Fruit fly (Drosophila melanogaster) whole organism, embryonic: ENCODE data around the gene CG17036.

Source experiments
- Bgb ChIP-seq: fragments of 200-800 bp; sonication (Bioruptor generic); IDR thresholded peaks from 2 replicates; pipeline ENCODE4 v1.3.6; 2022; ENCODE audit warnings: missing biosample characterization, missing genetic modification characterization; ENCODE audit not compliant: partially characterized antibody
- CG10565 ChIP-seq: fragments of 200-800 bp; sonication (Bioruptor generic); optimal IDR thresholded peaks from 3 replicates; lab custom pipeline; 2016; ENCODE audit warnings: missing biosample characterization, mild to moderate bottlenecking, missing genetic modification characterization
- CG11696 ChIP-seq: fragments of 200-800 bp; sonication (Bioruptor generic); IDR thresholded peaks from 2 replicates; pipeline ENCODE4 v1.3.6; 2022; ENCODE audit warnings: missing biosample characterization, missing genetic modification characterization
- CG12769 ChIP-seq: fragments of 200-800 bp; sonication (Bioruptor generic); optimal IDR thresholded peaks from 2 replicates; lab custom pipeline; 2019; ENCODE audit warnings: missing biosample characterization, mild to moderate bottlenecking, missing genetic modification characterization, moderate library complexity
- CG15479 ChIP-seq: fragments of 200-800 bp; sonication (Bioruptor generic); optimal IDR thresholded peaks from 3 replicates; lab custom pipeline; 2019; ENCODE audit warnings: missing biosample characterization, mild to moderate bottlenecking, missing genetic modification characterization, moderate library complexity
- CG16863 ChIP-seq: fragments of 200-800 bp; sonication (Bioruptor generic); optimal IDR thresholded peaks from 3 replicates; lab custom pipeline; 2016; ENCODE audit warnings: missing biosample characterization, missing genetic modification characterization
- CG1792 ChIP-seq: fragments of 200-800 bp; sonication (Bioruptor generic); optimal IDR thresholded peaks from 2 replicates; lab custom pipeline; 2016; ENCODE audit warnings: missing biosample characterization, missing genetic modification characterization
- CG2875 ChIP-seq: fragments of 200-800 bp; sonication (Bioruptor generic); optimal IDR thresholded peaks from 2 replicates; lab custom pipeline; 2017; ENCODE audit warnings: missing biosample characterization, mild to moderate bottlenecking, missing genetic modification characterization, missing genetic modification reagents
- CG2889 ChIP-seq: fragments of 200-800 bp; sonication (Bioruptor generic); IDR thresholded peaks from 3 replicates; pipeline ENCODE4 v1.3.6; 2022; ENCODE audit warnings: missing biosample characterization, missing genetic modification characterization
- CG30020 ChIP-seq: fragments of 200-800 bp; optimal IDR thresholded peaks from 2 replicates; lab custom pipeline; 2019; ENCODE audit warnings: missing biosample characterization, mild to moderate bottlenecking, missing genetic modification characterization, moderate library complexity
- CG30403 ChIP-seq: fragments of 200-800 bp; sonication (Bioruptor generic); optimal IDR thresholded peaks from 3 replicates; lab custom pipeline; 2016; ENCODE audit warnings: missing biosample characterization, missing genetic modification characterization
- CG43689 ChIP-seq: fragments of 200-800 bp; sonication (Bioruptor generic); IDR thresholded peaks from 2 replicates; pipeline ENCODE4 v1.3.6; 2022; ENCODE audit warnings: missing biosample characterization, missing genetic modification characterization
- CG4617 ChIP-seq: fragments of 200-800 bp; sonication (Bioruptor generic); optimal IDR thresholded peaks from 3 replicates; lab custom pipeline; 2016; ENCODE audit warnings: missing biosample characterization, missing genetic modification characterization, borderline replicate concordance
- CG6854 ChIP-seq: fragments of 200-800 bp; sonication (Bioruptor generic); optimal IDR thresholded peaks from 3 replicates; lab custom pipeline; 2017; ENCODE audit warnings: missing biosample characterization, mild to moderate bottlenecking, missing genetic modification characterization
- CG7963 ChIP-seq: fragments of 200-800 bp; sonication (Bioruptor generic); IDR thresholded peaks from 3 replicates; pipeline ENCODE4 v1.3.6; 2022; ENCODE audit warnings: missing biosample characterization, missing genetic modification characterization; ENCODE audit not compliant: partially characterized antibody
- Camta ChIP-seq: fragments of 200-800 bp; sonication (Bioruptor generic); optimal IDR thresholded peaks from 2 replicates; lab custom pipeline; 2016; ENCODE audit warnings: missing biosample characterization, missing genetic modification characterization
- D ChIP-seq, 2 experiments: fragments of 200-800 bp in 1 of 2; fragments of >200 bp in 1 of 2; sonication (Bioruptor generic) in 1 of 2; optimal IDR thresholded peaks; 2 replicates in 1 of 2; 3 replicates in 1 of 2; lab custom pipeline; 2017; ENCODE audit warnings: mild to moderate bottlenecking in 1 of 2, missing biosample characterization in 1 of 2, missing genetic modification characterization in 1 of 2, missing genetic modification reagents in 1 of 2
- D19B ChIP-seq: fragments of 200-800 bp; sonication (Bioruptor generic); optimal IDR thresholded peaks from 2 replicates; lab custom pipeline; 2017; ENCODE audit warnings: missing biosample characterization, mild to moderate bottlenecking, missing genetic modification characterization
- Deaf1 ChIP-seq: fragments of 200-800 bp; optimal IDR thresholded peaks from 3 replicates; lab custom pipeline; 2019; ENCODE audit warnings: missing biosample characterization, mild to moderate bottlenecking, missing genetic modification characterization, moderate library complexity
- Dp ChIP-seq: fragments of 200-800 bp; sonication (Bioruptor generic); optimal IDR thresholded peaks from 2 replicates; lab custom pipeline; 2018; ENCODE audit warnings: missing biosample characterization, mild to moderate bottlenecking, missing genetic modification characterization, moderate library complexity
- Ets97D ChIP-seq: fragments of 200-800 bp; sonication (Bioruptor generic); optimal IDR thresholded peaks from 3 replicates; lab custom pipeline; 2016; ENCODE audit warnings: missing biosample characterization, missing genetic modification characterization
- Gsc ChIP-seq: fragments of 200-800 bp; sonication (Bioruptor generic); IDR thresholded peaks from 2 replicates; pipeline ENCODE4 v1.3.6; 2022; ENCODE audit warnings: missing biosample characterization, missing genetic modification characterization
- Hr3 ChIP-seq: fragments of 200-800 bp; sonication (Bioruptor generic); optimal IDR thresholded peaks from 3 replicates; lab custom pipeline; 2016; ENCODE audit warnings: missing biosample characterization, missing genetic modification characterization
- Nf-YB ChIP-seq: fragments of 200-800 bp; sonication (Bioruptor generic); optimal IDR thresholded peaks from 3 replicates; lab custom pipeline; 2019; ENCODE audit warnings: missing biosample characterization, mild to moderate bottlenecking, missing genetic modification characterization, moderate library complexity
- Oaz ChIP-seq: fragments of 200-800 bp; sonication (Bioruptor generic); IDR thresholded peaks from 2 replicates; pipeline ENCODE4 v1.3.6; 2022; ENCODE audit warnings: missing biosample characterization, missing genetic modification characterization
- Stat92E ChIP-seq, 3 experiments: fragments of >200 bp in 2 of 3; fragments of 200-800 bp in 1 of 3; sonication (Bioruptor generic) in 1 of 3; optimal IDR thresholded peaks; 2 replicates each; lab custom pipeline; 2017 to 2019; ENCODE audit warnings: missing biosample characterization in 3 of 3, missing genetic modification characterization in 3 of 3, mild to moderate bottlenecking in 1 of 3, moderate library complexity in 1 of 3
- Trl ChIP-seq, 3 experiments: fragments of >200 bp in 2 of 3; fragments of 200-800 bp in 1 of 3; sonication (Bioruptor generic) in 1 of 3; optimal IDR thresholded peaks; 2 replicates in 1 of 3; 3 replicates in 2 of 3; lab custom pipeline; 2016 to 2017; ENCODE audit warnings: missing biosample characterization in 1 of 3, missing genetic modification characterization in 1 of 3
- cg ChIP-seq: fragments of 200-800 bp; sonication (Bioruptor generic); optimal IDR thresholded peaks from 3 replicates; lab custom pipeline; 2019; ENCODE audit warnings: missing biosample characterization, mild to moderate bottlenecking, missing genetic modification characterization, moderate library complexity
- chinmo ChIP-seq: fragments of 200-800 bp; sonication (Bioruptor generic); IDR thresholded peaks from 4 replicates; pipeline ENCODE4 v1.3.6; 2022; ENCODE audit warnings: missing biosample characterization, missing genetic modification characterization; ENCODE audit not compliant: partially characterized antibody
- crol ChIP-seq: fragments of 200-800 bp; sonication (Bioruptor generic); IDR thresholded peaks from 2 replicates; pipeline ENCODE4 v1.3.6; 2022; ENCODE audit warnings: missing biosample characterization, missing genetic modification characterization
- dysf ChIP-seq: fragments of 200-800 bp; sonication (Bioruptor generic); IDR thresholded peaks from 3 replicates; pipeline ENCODE4 v1.3.6; 2022; ENCODE audit warnings: missing biosample characterization, missing genetic modification characterization
- fru ChIP-seq: fragments of >200 bp; optimal IDR thresholded peaks from 2 replicates; lab custom pipeline; 2017
- hth ChIP-seq: fragments of >200 bp; optimal IDR thresholded peaks from 2 replicates; lab custom pipeline; 2017; ENCODE audit warnings: inconsistent platforms
- inv ChIP-seq: fragments of 200-800 bp; sonication (Bioruptor generic); IDR thresholded peaks from 2 replicates; pipeline ENCODE4 v1.3.6; 2022; ENCODE audit warnings: missing biosample characterization, missing genetic modification characterization; ENCODE audit not compliant: partially characterized antibody
- klu ChIP-seq: fragments of 200-800 bp; sonication (Bioruptor generic); IDR thresholded peaks from 2 replicates; pipeline ENCODE4 v1.3.6; 2022; ENCODE audit warnings: missing biosample characterization, missing genetic modification characterization
- lov ChIP-seq, 2 experiments: fragments of 200-800 bp in 1 of 2; fragments of >200 bp in 1 of 2; sonication (Bioruptor generic) in 1 of 2; IDR thresholded peaks in 1 of 2; optimal IDR thresholded peaks in 1 of 2; 2 replicates in 1 of 2; 3 replicates in 1 of 2; pipeline versions ENCODE4 v1.3.6 to Lab custom; 2017 to 2022; ENCODE audit warnings: missing biosample characterization in 1 of 2, missing genetic modification characterization in 1 of 2
- maf-S ChIP-seq: fragments of 200-800 bp; sonication (Bioruptor generic); optimal IDR thresholded peaks from 2 replicates; lab custom pipeline; 2016; ENCODE audit warnings: missing biosample characterization, missing genetic modification characterization
- pita ChIP-seq: fragments of 200-800 bp; sonication (Bioruptor generic); optimal IDR thresholded peaks from 2 replicates; lab custom pipeline; 2017; ENCODE audit warnings: missing biosample characterization, mild to moderate bottlenecking, missing genetic modification characterization
- ro ChIP-seq: fragments of 200-800 bp; sonication (Bioruptor generic); IDR thresholded peaks from 2 replicates; pipeline ENCODE4 v1.3.6; 2022; ENCODE audit warnings: missing biosample characterization, missing genetic modification characterization
- row ChIP-seq: fragments of 200-800 bp; sonication (Bioruptor generic); IDR thresholded peaks from 3 replicates; pipeline ENCODE4 v1.3.6; 2022; ENCODE audit warnings: missing biosample characterization, missing genetic modification characterization
- salm ChIP-seq: fragments of 200-800 bp; sonication (Bioruptor generic); optimal IDR thresholded peaks from 2 replicates; lab custom pipeline; 2018; ENCODE audit warnings: missing biosample characterization, mild to moderate bottlenecking, missing genetic modification characterization
- sima ChIP-seq: fragments of 200-800 bp; sonication (Bioruptor generic); optimal IDR thresholded peaks from 2 replicates; lab custom pipeline; 2016; ENCODE audit warnings: missing biosample characterization, missing genetic modification characterization
- sqz ChIP-seq: fragments of 200-800 bp; sonication (Bioruptor generic); optimal IDR thresholded peaks from 3 replicates; lab custom pipeline; 2018; ENCODE audit warnings: missing biosample characterization, mild to moderate bottlenecking, missing genetic modification characterization
- tx ChIP-seq: fragments of 200-800 bp; sonication (Bioruptor generic); optimal IDR thresholded peaks from 2 replicates; lab custom pipeline; 2016; ENCODE audit warnings: missing biosample characterization, missing genetic modification characterization
- vfl ChIP-seq: fragments of 200-800 bp; sonication (Bioruptor generic); optimal IDR thresholded peaks from 2 replicates; lab custom pipeline; 2016; ENCODE audit warnings: missing biosample characterization, missing genetic modification characterization
- vvl ChIP-seq: fragments of 200-800 bp; sonication (Bioruptor generic); IDR thresholded peaks from 2 replicates; pipeline ENCODE4 v1.3.6; 2022; ENCODE audit warnings: missing biosample characterization, missing genetic modification characterization
- zen ChIP-seq: fragments of 200-800 bp; sonication (Bioruptor generic); optimal IDR thresholded peaks from 3 replicates; lab custom pipeline; 2018; ENCODE audit warnings: missing biosample characterization, mild to moderate bottlenecking, missing genetic modification characterization, moderate library complexity
- zen2 ChIP-seq: fragments of 200-800 bp; sonication (Bioruptor generic); IDR thresholded peaks from 3 replicates; pipeline ENCODE4 v1.3.6; 2022; ENCODE audit warnings: missing biosample characterization, missing genetic modification characterization; ENCODE audit not compliant: partially characterized antibody

The CG17036 gene

dm6 chr2L:12666002-12666576 lies 34.5 kb downstream of the CG17036 start (continued):
- peak; percentile 82 for TF ChIP-seq D (optimal IDR thresholded peaks at IDR 0.05; lab: Kevin White, UChicago)
- TF ChIP-seq D (GFP tag; optimal IDR thresholded peaks at IDR 0.05; lab: Kevin White, UChicago) = no peak
- TF ChIP-seq zen = peak; percentile 97
- no peak for TF ChIP-seq maf-S (GFP tag; lab: Kevin White, UChicago)
- TF ChIP-seq, all 482 proteins: peak for 4

- TF ChIP-seq CG15479 (GFP tag; lab: Kevin White, UChicago) (no peak), CG43689 (GFP tag; lab: Robert Waterston, UW) (no peak), D19B (GFP tag; lab: Kevin White, UChicago) (no peak), cg (GFP tag; lab: Kevin White, UChicago) (peak; percentile 78), Hr3 (GFP tag; lab: Kevin White, UChicago) (no peak), sqz (GFP tag; lab: Kevin White, UChicago) (peak; percentile 19), CG2889 (GFP tag; lab: Robert Waterston, UW) (no peak), Gsc (GFP tag; lab: Robert Waterston, UW) (no peak), Deaf1 (tag; lab: Kevin White, UChicago) (peak; percentile 71), ro (GFP tag; lab: Robert Waterston, UW) (no peak), chinmo (GFP tag; lab: Robert Waterston, UW) (no peak), CG12769 (tag; lab: Kevin White, UChicago) (no peak), CG11696 (no peak), CG2875 (no peak), crol (GFP tag; lab: Robert Waterston, UW) (peak; percentile 15; the same call in 1 of the 2 replicates), Ets97D (GFP tag; lab: Kevin White, UChicago) (no peak), fru (lab: Kevin White, UChicago) (no peak), dysf (GFP tag; lab: Robert Waterston, UW) (no peak), Bgb (no peak), Nf-YB (GFP tag; lab: Kevin White, UChicago) (peak; percentile 91), zen2 (GFP tag; lab: Robert Waterston, UW) (no peak), vvl (GFP tag; lab: Robert Waterston, UW) (no peak), Trl (optimal IDR thresholded peaks at IDR 0.05; lab: Kevin White, UChicago) (peak in 1 of 2 experiments; percentile 7), Trl (GFP tag; optimal IDR thresholded peaks at IDR 0.05; lab: Kevin White, UChicago) (no peak), klu (no peak), Camta (GFP tag; lab: Kevin White, UChicago) (no peak), sima (GFP tag; lab: Kevin White, UChicago) (no peak), hth (lab: Kevin White, UChicago) (no peak), lov (optimal IDR thresholded peaks at IDR 0.05; lab: Kevin White, UChicago) (no peak), lov (GFP tag; IDR thresholded peaks at IDR 0.05; lab: Robert Waterston, UW) (no peak), CG4617 (GFP tag; lab: Kevin White, UChicago) (no peak), CG10565 (GFP tag; lab: Kevin White, UChicago) (no peak), salm (tag; lab: Kevin White, UChicago) (no peak), CG7963 (no peak), CG30403 (GFP tag; lab: Kevin White, UChicago) (no peak), Stat92E (GFP tag; optimal IDR thresholded peaks at IDR 0.05; lab: Kevin White, UChicago) (no peak), vfl (GFP tag; lab: Kevin White, UChicago) (no peak), Oaz (GFP tag; lab: Robert Waterston, UW) (no peak), CG16863 (no peak), CG1792 (no peak), pita (GFP tag; lab: Kevin White, UChicago) (no peak), Dp (GFP tag; lab: Kevin White, UChicago) (no peak), CG6854 (GFP tag; lab: Kevin White, UChicago) (no peak), inv (no peak), tx (no peak), CG30020 (no peak), row (no peak)
Measured at dm6 chr2L:12657337-12657736, 43.2 kb downstream of the CG17036 start.
